Fruit fly (Drosophila melanogaster): ENCODE data around the gene Tl.
A peak's percentile ranks its signal among the peaks of the same experiment; 100 is the strongest.

Tl gene

DNA sequence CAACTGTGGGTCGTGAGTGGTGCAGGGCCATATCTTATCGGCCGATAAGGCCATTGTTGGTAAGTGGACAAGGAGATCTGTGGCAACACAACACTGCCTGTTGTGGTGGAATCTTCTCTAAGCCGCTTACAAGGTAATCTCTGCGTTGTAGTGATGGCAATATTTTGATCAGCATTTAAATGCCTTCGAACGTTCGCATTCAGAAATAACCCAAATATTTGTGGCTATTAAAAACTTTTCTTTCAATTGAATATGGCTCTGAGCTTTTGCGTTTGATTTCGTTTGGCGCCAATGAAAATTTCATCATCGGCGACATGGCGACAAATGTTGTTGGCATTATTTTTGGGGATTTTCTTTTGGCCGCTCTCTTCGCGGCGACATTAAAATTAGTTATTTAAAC, 91.7 kb downstream of the Tl start:
- TF ChIP-seq ci (GFP tag; IDR thresholded peaks at IDR 0.05) = 0 out of 3 replicates have a peak, but pooled peaks have one; percentile 41
- TF ChIP-seq abd-A (tag; optimal IDR thresholded peaks at IDR 0.05) = no peak
- TF ChIP-seq sd (tag; optimal IDR thresholded peaks at IDR 0.05) = peak; percentile 75
- TF ChIP-seq sens (GFP tag) = peak; percentile 29
- no peak for TF ChIP-seq mam (GFP tag; optimal IDR thresholded peaks at IDR 0.05)
- no peak for TF ChIP-seq CG12391 (tag; optimal IDR thresholded peaks at IDR 0.05)
- no peak for TF ChIP-seq CG11560 (tag; IDR thresholded peaks at IDR 0.05)
- no peak for TF ChIP-seq Usf (GFP tag; optimal IDR thresholded peaks at IDR 0.05)
- no peak for TF ChIP-seq CG10431 (GFP tag; optimal IDR thresholded peaks at IDR 0.05)
- 0 out of 4 replicates have a peak, but pooled peaks have one; percentile 17 for TF ChIP-seq chinmo (GFP tag; IDR thresholded peaks at IDR 0.05; ENCODE audit: partially characterized antibody)
- TF ChIP-seq oc (tag; optimal IDR thresholded peaks at IDR 0.05) = peak; percentile 90
- TF ChIP-seq CG8924 (tag; optimal IDR thresholded peaks at IDR 0.05) = no peak
- TF ChIP-seq CG12071 (GFP tag; optimal IDR thresholded peaks at IDR 0.05) = no peak
- no peak for TF ChIP-seq tio (GFP tag; optimal IDR thresholded peaks at IDR 0.05)
